Worm (Caenorhabditis elegans): ENCODE data around the gene R03G8.1.

ce11 chrX:13112664-13113063 is 28.3 kb downstream of the R03G8.1 start:
- TF ChIP-seq ama-1 (optimal IDR thresholded peaks at IDR 0.05) (no peak), F13C5.2 (tag; optimal IDR thresholded peaks at IDR 0.05) (no peak), hmg-4 (GFP tag; optimal IDR thresholded peaks at IDR 0.05) (no peak), ceh-13 (GFP tag; optimal IDR thresholded peaks at IDR 0.05) (no peak), tbx-11 (GFP tag; IDR thresholded peaks at IDR 0.05) (no peak), scrt-1 (GFP tag; IDR thresholded peaks at IDR 0.05) (no peak), B0310.2 (tag; optimal IDR thresholded peaks at IDR 0.05) (no peak), flt-1 (GFP tag; IDR thresholded peaks at IDR 0.05) (no peak), hmbx-1 (tag; optimal IDR thresholded peaks at IDR 0.05) (no peak), tra-4 (tag; optimal IDR thresholded peaks at IDR 0.05) (no peak), hnd-1 (tag; optimal IDR thresholded peaks at IDR 0.05) (no peak)
